Worm (Caenorhabditis elegans) whole organism, L4 larva: ENCODE measurements around the gene dre-1.
A peak's percentile ranks its signal among the peaks of the same experiment; 100 is the strongest.

ENCODE experiments used
- D1046.2 ChIP-seq: fragments of 200-800 bp; sonication (Bioruptor generic); IDR thresholded peaks from 2 replicates; pipeline ENCODE4 v1.3.6; 2022; ENCODE audit warnings: missing genetic modification characterization, missing compliant biosample characterization
- F10B5.3 ChIP-seq: sonication (generic microtip); optimal IDR thresholded peaks from 2 replicates; lab custom pipeline; 2016; ENCODE audit warnings: mild to moderate bottlenecking, missing genetic modification characterization, missing compliant biosample characterization
- F37D6.2 ChIP-seq: sonication (generic microtip); optimal IDR thresholded peaks from 2 replicates; lab custom pipeline; 2016; ENCODE audit warnings: mild to moderate bottlenecking, missing genetic modification characterization, missing compliant biosample characterization
- Y75B8A.6 ChIP-seq: fragments of 200-800 bp; sonication (Bioruptor generic); IDR thresholded peaks from 2 replicates; pipeline ENCODE4 v1.3.6; 2022; ENCODE audit warnings: missing genetic modification reagents, missing genetic modification characterization, missing compliant biosample characterization
- ZK337.2 ChIP-seq: fragments of 200-800 bp; sonication (Bioruptor generic); IDR thresholded peaks from 2 replicates; pipeline ENCODE4 v1.3.6; 2022; ENCODE audit warnings: missing genetic modification reagents, missing genetic modification characterization, missing compliant biosample characterization
- ama-1 ChIP-seq: fragments of 150-350 bp; optimal IDR thresholded peaks from 2 replicates; lab custom pipeline; 2014; ENCODE audit warnings: inconsistent platforms, mixed read lengths
- ceh-20 ChIP-seq: fragments of 200-800 bp; sonication (Bioruptor generic); IDR thresholded peaks from 2 replicates; pipeline ENCODE4 v1.3.6; 2022; ENCODE audit warnings: missing genetic modification reagents, missing genetic modification characterization, missing compliant biosample characterization
- ceh-28 ChIP-seq: fragments of 150-350 bp; optimal IDR thresholded peaks from 2 replicates; lab custom pipeline; 2014; ENCODE audit warnings: missing biosample characterization, missing genetic modification reagents, missing genetic modification characterization
- ceh-44 ChIP-seq: fragments of 200-800 bp; sonication (Bioruptor generic); IDR thresholded peaks from 2 replicates; pipeline ENCODE4 v1.3.6; 2022; ENCODE audit warnings: missing genetic modification reagents, missing genetic modification characterization, missing compliant biosample characterization
- daf-12 ChIP-seq: fragments of 150-350 bp; optimal IDR thresholded peaks from 2 replicates; lab custom pipeline; 2014; ENCODE audit warnings: missing biosample characterization, missing genetic modification reagents, missing genetic modification characterization
- daf-16 ChIP-seq, 3 experiments: sonication (generic microtip); optimal IDR thresholded peaks; 2 replicates each; lab custom pipeline; 2016 to 2017; ENCODE audit warnings: missing genetic modification characterization in 3 of 3, missing genetic modification reagents in 3 of 3, mild to moderate bottlenecking in 2 of 3, missing compliant biosample characterization in 2 of 3, missing biosample characterization in 1 of 3, moderate library complexity in 1 of 3
- daf-19 ChIP-seq: fragments of 200-800 bp; sonication (Bioruptor generic); conservative IDR thresholded peaks from 2 replicates; pipeline ENCODE4 v1.3.6; 2022; ENCODE audit warnings: missing genetic modification characterization, missing compliant biosample characterization
- daf-8 ChIP-seq: fragments of 200-800 bp; sonication (Bioruptor generic); IDR thresholded peaks from 2 replicates; pipeline ENCODE4 v1.3.6; 2022; ENCODE audit warnings: missing genetic modification characterization, missing compliant biosample characterization
- dmd-8 ChIP-seq: fragments of 200-800 bp; sonication (Bioruptor generic); IDR thresholded peaks from 2 replicates; pipeline ENCODE4 v1.3.6; 2022; ENCODE audit warnings: missing genetic modification characterization, missing compliant biosample characterization
- duxl-1 ChIP-seq: sonication (generic microtip); optimal IDR thresholded peaks from 2 replicates; lab custom pipeline; 2016; ENCODE audit warnings: mild to moderate bottlenecking, missing genetic modification characterization, moderate library complexity, missing compliant biosample characterization; ENCODE audit not compliant: poor library complexity
- dve-1 ChIP-seq: sonication (generic microtip); optimal IDR thresholded peaks from 2 replicates; lab custom pipeline; 2017; ENCODE audit warnings: antibody characterized with exemption, mild to moderate bottlenecking, missing genetic modification characterization, missing compliant biosample characterization; ENCODE audit not compliant: insufficient read depth
- egl-27 ChIP-seq: sonication (generic microtip); optimal IDR thresholded peaks from 3 replicates; lab custom pipeline; 2017; ENCODE audit warnings: missing biosample characterization, missing genetic modification reagents, missing genetic modification characterization
- fkh-10 ChIP-seq: fragments of 150-350 bp; optimal IDR thresholded peaks from 2 replicates; lab custom pipeline; 2014; ENCODE audit warnings: missing biosample characterization, missing genetic modification reagents, missing genetic modification characterization
- fos-1 ChIP-seq: fragments of 150-350 bp; optimal IDR thresholded peaks from 2 replicates; lab custom pipeline; 2014; ENCODE audit warnings: missing biosample characterization, missing genetic modification characterization
- gei-8 ChIP-seq: fragments of 200-800 bp; sonication (Bioruptor generic); optimal IDR thresholded peaks from 2 replicates; lab custom pipeline; 2018; ENCODE audit warnings: mild to moderate bottlenecking, missing genetic modification characterization, missing compliant biosample characterization
- hif-1 ChIP-seq, 2 experiments: sonication (generic microtip); optimal IDR thresholded peaks; 2 replicates each; lab custom pipeline; 2016 to 2017; ENCODE audit warnings: missing compliant biosample characterization in 2 of 2, missing genetic modification characterization in 2 of 2, missing genetic modification reagents in 2 of 2, missing genotype in 2 of 2, mild to moderate bottlenecking in 1 of 2
- hlh-11 ChIP-seq: fragments of 200-800 bp; sonication (Bioruptor generic); optimal IDR thresholded peaks from 2 replicates; lab custom pipeline; 2018; ENCODE audit warnings: mild to moderate bottlenecking, missing genetic modification characterization, missing compliant biosample characterization
- hlh-30 ChIP-seq: sonication (generic microtip); optimal IDR thresholded peaks from 2 replicates; lab custom pipeline; 2017; ENCODE audit warnings: antibody characterized with exemption, mild to moderate bottlenecking, missing genetic modification characterization, missing compliant biosample characterization; ENCODE audit not compliant: insufficient read depth
- jun-1 ChIP-seq: fragments of 150-350 bp; optimal IDR thresholded peaks from 2 replicates; lab custom pipeline; 2014; ENCODE audit warnings: missing biosample characterization, missing genetic modification reagents, missing genetic modification characterization
- lim-7 ChIP-seq: fragments of 200-800 bp; sonication (Bioruptor generic); IDR thresholded peaks from 2 replicates; pipeline ENCODE4 v1.3.6; 2022; ENCODE audit warnings: missing genetic modification characterization, missing compliant biosample characterization
- lin-13 ChIP-seq: fragments of 150-350 bp; optimal IDR thresholded peaks from 2 replicates; lab custom pipeline; 2014; ENCODE audit warnings: missing biosample characterization, missing genetic modification reagents, missing genetic modification characterization
- lin-29 ChIP-seq: fragments of 200-800 bp; sonication (Bioruptor generic); IDR thresholded peaks from 2 replicates; pipeline ENCODE4 v1.3.6; 2022; ENCODE audit warnings: missing genetic modification reagents, missing genetic modification characterization, missing compliant biosample characterization
- lin-38 ChIP-seq: fragments of 200-800 bp; sonication (Bioruptor generic); IDR thresholded peaks from 2 replicates; pipeline ENCODE4 v1.3.6; 2022; ENCODE audit warnings: missing genetic modification reagents, missing genetic modification characterization, missing compliant biosample characterization
- lsy-2 ChIP-seq, 2 experiments: fragments of 150-350 bp in 1 of 2; sonication (generic microtip) in 1 of 2; optimal IDR thresholded peaks; 2 replicates each; lab custom pipeline; 2014 to 2017; ENCODE audit warnings: missing biosample characterization in 2 of 2, missing genetic modification characterization in 2 of 2
- madf-5 ChIP-seq, 2 experiments: fragments of 200-800 bp; sonication (Bioruptor generic); IDR thresholded peaks; 2 replicates each; pipeline ENCODE4 v1.3.6; 2022; ENCODE audit warnings: missing compliant biosample characterization in 2 of 2, missing genetic modification characterization in 2 of 2
- madf-9 ChIP-seq: fragments of 200-800 bp; sonication (Bioruptor generic); conservative IDR thresholded peaks from 2 replicates; pipeline ENCODE4 v1.3.6; 2022; ENCODE audit warnings: missing genetic modification reagents, missing genetic modification characterization, missing compliant biosample characterization
- mdt-29 ChIP-seq: fragments of 200-800 bp; sonication (Bioruptor generic); IDR thresholded peaks from 2 replicates; pipeline ENCODE4 v1.3.6; 2022; ENCODE audit warnings: missing genetic modification reagents, missing genetic modification characterization, missing compliant biosample characterization
- mep-1 ChIP-seq: fragments of 150-350 bp; sonication (generic microtip); optimal IDR thresholded peaks from 3 replicates; lab custom pipeline; 2014; ENCODE audit warnings: missing biosample characterization, missing genetic modification characterization
- nhr-10 ChIP-seq: fragments of 150-350 bp; optimal IDR thresholded peaks from 2 replicates; lab custom pipeline; 2014; ENCODE audit warnings: missing biosample characterization, missing genetic modification characterization
- nhr-11 ChIP-seq: fragments of 150-350 bp; optimal IDR thresholded peaks from 2 replicates; lab custom pipeline; 2014; ENCODE audit warnings: missing biosample characterization, missing genetic modification characterization
- nhr-111 ChIP-seq: fragments of 200-800 bp; sonication (Bioruptor generic); optimal IDR thresholded peaks from 2 replicates; lab custom pipeline; 2018; ENCODE audit warnings: mild to moderate bottlenecking, missing genetic modification characterization, missing compliant biosample characterization
- nhr-42 ChIP-seq: fragments of 200-800 bp; sonication (Bioruptor generic); IDR thresholded peaks from 2 replicates; pipeline ENCODE4 v1.3.6; 2022; ENCODE audit warnings: missing genetic modification characterization, missing compliant biosample characterization
- nhr-48 ChIP-seq: sonication (generic microtip); optimal IDR thresholded peaks from 2 replicates; lab custom pipeline; 2016; ENCODE audit warnings: mild to moderate bottlenecking, missing genetic modification characterization, missing compliant biosample characterization
- nhr-76 ChIP-seq: fragments of 150-350 bp; optimal IDR thresholded peaks from 2 replicates; lab custom pipeline; 2014; ENCODE audit warnings: missing biosample characterization, missing genetic modification characterization
- nhr-77 ChIP-seq: fragments of 150-350 bp; optimal IDR thresholded peaks from 2 replicates; lab custom pipeline; 2014; ENCODE audit warnings: missing biosample characterization, missing genetic modification characterization
- pqm-1 ChIP-seq: sonication (generic microtip); optimal IDR thresholded peaks from 2 replicates; lab custom pipeline; 2017; ENCODE audit warnings: missing biosample characterization, missing genetic modification characterization
- rbr-2 ChIP-seq: sonication (generic microtip); optimal IDR thresholded peaks from 2 replicates; lab custom pipeline; 2016; ENCODE audit warnings: missing genotype, missing genetic modification characterization, missing compliant biosample characterization
- saeg-2 ChIP-seq: fragments of 200-800 bp; sonication (Bioruptor generic); IDR thresholded peaks from 2 replicates; pipeline ENCODE4 v1.3.6; 2022; ENCODE audit warnings: missing genetic modification reagents, missing genetic modification characterization, missing compliant biosample characterization
- sdz-12 ChIP-seq: fragments of 200-800 bp; sonication (Bioruptor generic); optimal IDR thresholded peaks from 2 replicates; lab custom pipeline; 2018; ENCODE audit warnings: mild to moderate bottlenecking, missing genetic modification characterization, missing compliant biosample characterization
- skn-1 ChIP-seq: fragments of 150-350 bp; optimal IDR thresholded peaks from 2 replicates; lab custom pipeline; 2014; ENCODE audit warnings: missing biosample characterization, missing genetic modification characterization
- snpc-4 ChIP-seq: fragments of 150-350 bp; optimal IDR thresholded peaks from 2 replicates; lab custom pipeline; 2014; ENCODE audit warnings: missing biosample characterization, missing genetic modification characterization
- tag-97 ChIP-seq: fragments of 200-800 bp; sonication (Bioruptor generic); IDR thresholded peaks from 2 replicates; pipeline ENCODE4 v1.3.6; 2022; ENCODE audit warnings: missing genetic modification characterization, missing compliant biosample characterization
- unc-39 ChIP-seq: sonication (generic microtip); optimal IDR thresholded peaks from 2 replicates; lab custom pipeline; 2017; ENCODE audit warnings: missing biosample characterization, missing genetic modification characterization
- zip-2 ChIP-seq: fragments of 150-350 bp; optimal IDR thresholded peaks from 2 replicates; lab custom pipeline; 2014; ENCODE audit warnings: missing biosample characterization, missing genetic modification characterization
- ztf-7 ChIP-seq: fragments of 150-350 bp; optimal IDR thresholded peaks from 2 replicates; lab custom pipeline; 2014; ENCODE audit warnings: missing biosample characterization, missing genetic modification characterization

Gene dre-1

DNA sequence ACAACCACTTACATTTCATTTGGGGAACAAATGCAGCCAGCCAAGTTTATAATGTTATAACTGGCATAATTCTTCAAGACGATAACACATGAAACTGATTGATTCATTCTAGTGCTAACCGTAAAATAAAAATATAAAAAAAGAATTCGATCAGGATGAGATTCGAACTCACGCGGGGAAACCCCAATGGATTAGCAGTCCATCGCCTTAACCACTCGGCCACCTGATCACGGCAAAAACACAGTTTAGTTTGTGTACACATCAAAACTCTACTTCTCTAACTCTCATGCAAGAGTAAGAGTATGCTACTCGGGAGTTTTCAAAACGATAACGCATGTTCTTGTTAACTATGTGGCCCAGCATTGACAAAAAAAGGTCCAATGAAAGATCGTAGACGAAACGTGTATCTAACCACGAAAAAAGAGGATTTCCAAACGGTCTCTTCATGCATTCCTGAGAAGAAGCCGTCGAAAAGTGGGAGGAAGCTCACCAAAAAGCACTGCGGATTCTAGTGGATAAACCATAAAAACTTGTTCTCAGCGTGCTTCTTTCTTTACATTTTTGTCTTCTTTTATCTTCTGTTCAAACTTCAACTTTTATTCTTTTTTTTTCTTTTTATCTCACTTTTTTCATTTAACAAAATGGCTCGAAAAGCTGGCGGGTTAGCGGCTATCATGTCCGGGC is 5.5 kb upstream of the dre-1 start, which contains the start of gene twk-10:
Gene twk-10 (plus strand): TSS at position 634 of the 684 bp plus-strand sequence.
- TF ChIP-seq madf-5 (GFP tag; IDR thresholded peaks at IDR 0.05; lab: Robert Waterston, UW), result 0 out of 4 replicates have a peak, but pooled peaks of 1 of the 2 experiments have one; percentile 59
- TF ChIP-seq hlh-11 (tag; lab: Kevin White, UChicago), result no peak
- peak; percentile 75; the same call in 1 of the 2 replicates for TF ChIP-seq madf-9 (GFP tag; lab: Robert Waterston, UW)
- TF ChIP-seq fos-1, result no peak
- no peak for TF ChIP-seq ceh-28 (tag; lab: Kevin White, UChicago)
- peak; percentile 21 for TF ChIP-seq duxl-1 (tag; lab: Kevin White, UChicago)
- no peak for TF ChIP-seq daf-12 (tag; lab: Kevin White, UChicago)
- TF ChIP-seq Y75B8A.6 (GFP tag; lab: Robert Waterston, UW), result no peak
- peak; percentile 76; the same call in 1 of the 2 replicates for TF ChIP-seq dmd-8 (GFP tag; lab: Robert Waterston, UW)
- peak; percentile 63 for TF ChIP-seq dve-1 (tag; lab: Kevin White, UChicago)
- no peak for TF ChIP-seq lin-13 (GFP tag; lab: Kevin White, UChicago)
- no peak for TF ChIP-seq nhr-11
- TF ChIP-seq snpc-4 (tag; lab: Kevin White, UChicago), result no peak
- no peak for TF ChIP-seq nhr-76 (tag; lab: Kevin White, UChicago)
- TF ChIP-seq daf-19, result 0 out of 2 replicates have a peak, but pooled peaks have one; percentile 63
- peak; percentile 70; the same call in 1 of the 2 replicates for TF ChIP-seq ceh-44 (GFP tag; lab: Robert Waterston, UW)
- TF ChIP-seq ama-1 (lab: Kevin White, UChicago), result no peak
- TF ChIP-seq zip-2 (tag; lab: Kevin White, UChicago), result no peak
- no peak for TF ChIP-seq tag-97 (GFP tag; lab: Robert Waterston, UW)
- TF ChIP-seq nhr-77 (tag; lab: Kevin White, UChicago), result peak; percentile 30
- TF ChIP-seq hlh-30, result peak; percentile 15
- peak; percentile 70; the same call in 1 of the 2 replicates for TF ChIP-seq ZK337.2 (GFP tag; lab: Robert Waterston, UW)
- TF ChIP-seq D1046.2 (GFP tag; lab: Robert Waterston, UW), result 0 out of 2 replicates have a peak, but pooled peaks have one; percentile 49
- TF ChIP-seq sdz-12 (GFP tag; lab: Kevin White, UChicago), result no peak
- TF ChIP-seq lim-7 (GFP tag; lab: Robert Waterston, UW), result peak; percentile 86
- TF ChIP-seq lsy-2 (tag; optimal IDR thresholded peaks at IDR 0.05; lab: Kevin White, UChicago), result no peak
- TF ChIP-seq lin-29 (GFP tag; lab: Robert Waterston, UW), result no peak
- TF ChIP-seq F10B5.3 (tag; lab: Kevin White, UChicago), result no peak
- TF ChIP-seq jun-1 (tag; lab: Kevin White, UChicago), result no peak
- TF ChIP-seq nhr-48 (tag; lab: Kevin White, UChicago), result no peak
- TF ChIP-seq hif-1 (tag; optimal IDR thresholded peaks at IDR 0.05; lab: Kevin White, UChicago), result no peak
- TF ChIP-seq nhr-42, result no peak
- TF ChIP-seq daf-16 (GFP tag; optimal IDR thresholded peaks at IDR 0.05; lab: Kevin White, UChicago), result peak in 1 of 2 experiments; percentile 62
- TF ChIP-seq daf-16 (tag; optimal IDR thresholded peaks at IDR 0.05; lab: Kevin White, UChicago), result peak; percentile 46
- TF ChIP-seq nhr-10 (tag; lab: Kevin White, UChicago), result no peak
- TF ChIP-seq ceh-20, result no peak
- TF ChIP-seq nhr-111, result peak; percentile 21
- no peak for TF ChIP-seq fkh-10 (GFP tag; lab: Kevin White, UChicago)
- peak; percentile 64; the same call in 1 of the 2 replicates for TF ChIP-seq mdt-29 (GFP tag; lab: Robert Waterston, UW)
- TF ChIP-seq pqm-1 (tag; lab: Kevin White, UChicago), result no peak
- no peak for TF ChIP-seq saeg-2 (GFP tag; lab: Robert Waterston, UW)
- TF ChIP-seq egl-27 (tag; lab: Kevin White, UChicago), result no peak
- TF ChIP-seq daf-8 (GFP tag; lab: Robert Waterston, UW), result no peak
- TF ChIP-seq rbr-2, result peak; percentile 9
- no peak for TF ChIP-seq unc-39 (tag; lab: Kevin White, UChicago)
- no peak for TF ChIP-seq gei-8 (GFP tag; lab: Kevin White, UChicago)
- no peak for TF ChIP-seq ztf-7
- no peak for TF ChIP-seq mep-1
- no peak for TF ChIP-seq skn-1 (tag; lab: Kevin White, UChicago)
- no peak for TF ChIP-seq lin-38
- no peak for TF ChIP-seq F37D6.2 (tag; lab: Kevin White, UChicago)
